Fruit fly (Drosophila melanogaster) whole organism, embryonic: ENCODE results near the gene CG13114.
A peak's percentile ranks its signal among the peaks of the same experiment; 100 is the strongest.

Experiments
- Adf1 ChIP-seq: fragments of 200-800 bp; sonication (Bioruptor generic); IDR thresholded peaks from 2 replicates; pipeline ENCODE4 v1.3.6; 2022; ENCODE audit warnings: missing biosample characterization, missing genetic modification characterization
- Blimp-1 ChIP-seq: fragments of 200-800 bp; sonication (Bioruptor generic); optimal IDR thresholded peaks from 3 replicates; lab custom pipeline; 2018; ENCODE audit warnings: missing biosample characterization, missing genetic modification characterization, mild to moderate bottlenecking, moderate library complexity, missing genetic modification reagents
- CG10979 ChIP-seq: fragments of 200-800 bp; sonication (Bioruptor generic); optimal IDR thresholded peaks from 2 replicates; lab custom pipeline; 2018; ENCODE audit warnings: missing biosample characterization, mild to moderate bottlenecking, missing genetic modification characterization, moderate library complexity
- CG11247 ChIP-seq: fragments of 200-800 bp; sonication (Bioruptor generic); IDR thresholded peaks from 2 replicates; pipeline ENCODE4 v1.3.6; 2022; ENCODE audit warnings: missing biosample characterization, missing genetic modification characterization
- CG12104 ChIP-seq: fragments of 200-800 bp; sonication (Bioruptor generic); optimal IDR thresholded peaks from 3 replicates; lab custom pipeline; 2016; ENCODE audit warnings: missing biosample characterization, missing genetic modification characterization
- CG15514 ChIP-seq: fragments of 200-800 bp; sonication (Bioruptor generic); optimal IDR thresholded peaks from 3 replicates; lab custom pipeline; 2017; ENCODE audit warnings: missing biosample characterization, missing genetic modification characterization, mild to moderate bottlenecking, moderate library complexity, missing genetic modification reagents
- CG16863 ChIP-seq: fragments of 200-800 bp; sonication (Bioruptor generic); optimal IDR thresholded peaks from 3 replicates; lab custom pipeline; 2016; ENCODE audit warnings: missing biosample characterization, missing genetic modification characterization
- CG3065 ChIP-seq: fragments of 200-800 bp; sonication (Bioruptor generic); optimal IDR thresholded peaks from 2 replicates; lab custom pipeline; 2016; ENCODE audit warnings: missing biosample characterization, missing genetic modification characterization
- CG3163 ChIP-seq: fragments of 200-800 bp; sonication (Bioruptor generic); optimal IDR thresholded peaks from 3 replicates; lab custom pipeline; 2016; ENCODE audit warnings: missing biosample characterization, missing genetic modification characterization
- CG32532 ChIP-seq: fragments of 200-800 bp; sonication (Bioruptor generic); IDR thresholded peaks from 2 replicates; pipeline ENCODE4 v1.3.6; 2022; ENCODE audit warnings: missing biosample characterization, missing genetic modification characterization
- CG34422 ChIP-seq: fragments of 200-800 bp; sonication (Bioruptor generic); IDR thresholded peaks from 3 replicates; pipeline ENCODE4 v1.3.6; 2022; ENCODE audit warnings: missing biosample characterization, missing genetic modification characterization
- CG3838 ChIP-seq: fragments of 200-800 bp; sonication (Bioruptor generic); optimal IDR thresholded peaks from 3 replicates; lab custom pipeline; 2016; ENCODE audit warnings: missing biosample characterization, missing genetic modification characterization
- CG7987 ChIP-seq: fragments of 200-800 bp; sonication (Bioruptor generic); optimal IDR thresholded peaks from 2 replicates; lab custom pipeline; 2018; ENCODE audit warnings: missing biosample characterization, mild to moderate bottlenecking, missing genetic modification characterization, moderate library complexity
- CG9609 ChIP-seq: fragments of 200-800 bp; sonication (Bioruptor generic); optimal IDR thresholded peaks from 3 replicates; lab custom pipeline; 2016; ENCODE audit warnings: missing biosample characterization, missing genetic modification characterization
- D19B ChIP-seq: fragments of 200-800 bp; sonication (Bioruptor generic); optimal IDR thresholded peaks from 2 replicates; lab custom pipeline; 2017; ENCODE audit warnings: missing biosample characterization, mild to moderate bottlenecking, missing genetic modification characterization
- Dp ChIP-seq: fragments of 200-800 bp; sonication (Bioruptor generic); optimal IDR thresholded peaks from 2 replicates; lab custom pipeline; 2018; ENCODE audit warnings: missing biosample characterization, mild to moderate bottlenecking, missing genetic modification characterization, moderate library complexity
- Eip74EF ChIP-seq, 2 experiments: fragments of 200-800 bp in 1 of 2; fragments of >200 bp in 1 of 2; sonication (Bioruptor generic) in 1 of 2; optimal IDR thresholded peaks; 2 replicates each; lab custom pipeline; 2017 to 2019; ENCODE audit warnings: missing biosample characterization in 2 of 2, missing genetic modification characterization in 2 of 2, mild to moderate bottlenecking in 1 of 2, moderate library complexity in 1 of 2
- Hey ChIP-seq: fragments of 200-800 bp; sonication (Bioruptor generic); optimal IDR thresholded peaks from 3 replicates; lab custom pipeline; 2018; ENCODE audit warnings: missing biosample characterization, mild to moderate bottlenecking, missing genetic modification characterization
- Hmr ChIP-seq: fragments of 200-800 bp; sonication (Bioruptor generic); optimal IDR thresholded peaks from 3 replicates; lab custom pipeline; 2017; ENCODE audit warnings: mild to moderate bottlenecking, missing biosample characterization, missing genetic modification reagents, missing genetic modification characterization
- Hr3 ChIP-seq: fragments of 200-800 bp; sonication (Bioruptor generic); optimal IDR thresholded peaks from 3 replicates; lab custom pipeline; 2016; ENCODE audit warnings: missing biosample characterization, missing genetic modification characterization
- Jarid2 ChIP-seq: fragments of 200-800 bp; sonication (Bioruptor generic); optimal IDR thresholded peaks from 3 replicates; lab custom pipeline; 2017; ENCODE audit warnings: mild to moderate bottlenecking, missing biosample characterization, missing genetic modification reagents, missing genetic modification characterization
- MESR4 ChIP-seq: fragments of 200-800 bp; sonication (Bioruptor generic); optimal IDR thresholded peaks from 2 replicates; lab custom pipeline; 2018; ENCODE audit warnings: missing biosample characterization, mild to moderate bottlenecking, missing genetic modification characterization, moderate library complexity
- NC2β ChIP-seq: fragments of 200-800 bp; sonication (Bioruptor generic); optimal IDR thresholded peaks from 2 replicates; lab custom pipeline; 2016; ENCODE audit warnings: missing biosample characterization, missing genetic modification characterization
- NFAT ChIP-seq: fragments of 200-800 bp; sonication (Bioruptor generic); IDR thresholded peaks from 2 replicates; pipeline ENCODE4 v1.3.6; 2022; ENCODE audit warnings: missing biosample characterization, missing genetic modification characterization
- Nf-YB ChIP-seq: fragments of 200-800 bp; sonication (Bioruptor generic); optimal IDR thresholded peaks from 3 replicates; lab custom pipeline; 2019; ENCODE audit warnings: missing biosample characterization, mild to moderate bottlenecking, missing genetic modification characterization, moderate library complexity
- NfI ChIP-seq: fragments of 200-800 bp; sonication (Bioruptor generic); optimal IDR thresholded peaks from 3 replicates; lab custom pipeline; 2018; ENCODE audit warnings: missing biosample characterization, mild to moderate bottlenecking, missing genetic modification characterization, moderate library complexity
- Rfx ChIP-seq: fragments of 200-800 bp; sonication (Bioruptor generic); IDR thresholded peaks from 2 replicates; pipeline ENCODE4 v1.3.6; 2022; ENCODE audit warnings: missing biosample characterization, missing genetic modification characterization
- Scr ChIP-seq: fragments of 200-800 bp; sonication (Bioruptor generic); IDR thresholded peaks from 2 replicates; pipeline ENCODE4 v1.3.6; 2022; ENCODE audit warnings: missing biosample characterization, missing genetic modification characterization; ENCODE audit not compliant: partially characterized antibody
- bbx ChIP-seq: fragments of 200-800 bp; sonication (Bioruptor generic); IDR thresholded peaks from 2 replicates; pipeline ENCODE4 v1.3.6; 2022; ENCODE audit warnings: missing biosample characterization, missing genetic modification characterization; ENCODE audit not compliant: partially characterized antibody
- caup ChIP-seq: fragments of 200-800 bp; sonication (Bioruptor generic); optimal IDR thresholded peaks from 3 replicates; lab custom pipeline; 2017; ENCODE audit warnings: missing biosample characterization, mild to moderate bottlenecking, missing genetic modification characterization, moderate library complexity; ENCODE audit not compliant: severe bottlenecking
- chinmo ChIP-seq: fragments of 200-800 bp; sonication (Bioruptor generic); IDR thresholded peaks from 4 replicates; pipeline ENCODE4 v1.3.6; 2022; ENCODE audit warnings: missing biosample characterization, missing genetic modification characterization; ENCODE audit not compliant: partially characterized antibody
- danr ChIP-seq: fragments of 200-800 bp; sonication (Bioruptor generic); IDR thresholded peaks from 2 replicates; pipeline ENCODE4 v1.3.6; 2022; ENCODE audit warnings: missing biosample characterization, missing genetic modification characterization
- eyg ChIP-seq: fragments of 200-800 bp; sonication (Bioruptor generic); optimal IDR thresholded peaks from 3 replicates; lab custom pipeline; 2016; ENCODE audit warnings: missing biosample characterization, missing genetic modification characterization
- gfzf ChIP-seq: fragments of 200-800 bp; sonication (Bioruptor generic); optimal IDR thresholded peaks from 2 replicates; lab custom pipeline; 2016; ENCODE audit warnings: missing biosample characterization, mild to moderate bottlenecking, missing genetic modification characterization, moderate library complexity
- jumu ChIP-seq: fragments of 200-800 bp; sonication (Bioruptor generic); optimal IDR thresholded peaks from 3 replicates; lab custom pipeline; 2016; ENCODE audit warnings: missing biosample characterization, missing genetic modification characterization
- ken ChIP-seq: fragments of 200-800 bp; sonication (Bioruptor generic); IDR thresholded peaks from 3 replicates; pipeline ENCODE4 v1.3.6; 2022; ENCODE audit warnings: missing biosample characterization, missing genetic modification characterization
- lmd ChIP-seq: fragments of 200-800 bp; sonication (Bioruptor generic); IDR thresholded peaks from 2 replicates; pipeline ENCODE4 v1.3.6; 2022; ENCODE audit warnings: missing biosample characterization, missing genetic modification characterization
- luna ChIP-seq: fragments of 200-800 bp; sonication (Bioruptor generic); optimal IDR thresholded peaks from 2 replicates; lab custom pipeline; 2016; ENCODE audit warnings: missing biosample characterization, missing genetic modification characterization
- nau ChIP-seq: fragments of 200-800 bp; sonication (Bioruptor generic); optimal IDR thresholded peaks from 3 replicates; lab custom pipeline; 2017; ENCODE audit warnings: missing biosample characterization, mild to moderate bottlenecking, missing genetic modification characterization, missing genetic modification reagents
- otp ChIP-seq: fragments of 200-800 bp; sonication (Bioruptor generic); IDR thresholded peaks from 3 replicates; pipeline ENCODE4, ENCODE4 v1.3.6; 2022; ENCODE audit warnings: missing biosample characterization, missing genetic modification characterization
- pita ChIP-seq: fragments of 200-800 bp; sonication (Bioruptor generic); optimal IDR thresholded peaks from 2 replicates; lab custom pipeline; 2017; ENCODE audit warnings: missing biosample characterization, mild to moderate bottlenecking, missing genetic modification characterization
- prd ChIP-seq, 3 experiments: fragments of >200 bp in 2 of 3; fragments of 200-800 bp in 1 of 3; sonication (Bioruptor generic) in 1 of 3; optimal IDR thresholded peaks in 2 of 3; IDR thresholded peaks in 1 of 3; 2 replicates in 2 of 3; 3 replicates in 1 of 3; pipeline versions ENCODE4 v1.3.6 to Lab custom; 2017 to 2022; ENCODE audit warnings: missing biosample characterization in 1 of 3, missing genetic modification characterization in 1 of 3
- scrt ChIP-seq: fragments of 200-800 bp; sonication (Bioruptor generic); optimal IDR thresholded peaks from 2 replicates; lab custom pipeline; 2018; ENCODE audit warnings: missing biosample characterization, mild to moderate bottlenecking, missing genetic modification characterization, moderate library complexity
- sim ChIP-seq: fragments of 200-800 bp; sonication (Bioruptor generic); IDR thresholded peaks from 2 replicates; pipeline ENCODE4 v1.3.6; 2022; ENCODE audit warnings: missing biosample characterization, missing genetic modification characterization
- slbo ChIP-seq: fragments of 200-800 bp; sonication (Bioruptor generic); IDR thresholded peaks from 2 replicates; pipeline ENCODE4 v1.3.6; 2022; ENCODE audit warnings: missing biosample characterization, missing genetic modification characterization
- stwl ChIP-seq: fragments of 200-800 bp; sonication (Bioruptor generic); optimal IDR thresholded peaks from 3 replicates; lab custom pipeline; 2018; ENCODE audit warnings: missing biosample characterization, mild to moderate bottlenecking, missing genetic modification characterization, moderate library complexity
- unpg ChIP-seq: fragments of 200-800 bp; sonication (Bioruptor generic); optimal IDR thresholded peaks from 3 replicates; lab custom pipeline; 2018; ENCODE audit warnings: missing biosample characterization, mild to moderate bottlenecking, missing genetic modification characterization, moderate library complexity

Gene CG13114

dm6 chr2L:9576269-9576933, 30.8 kb downstream of the CG13114 start, which contains the start of gene Mtpalpha (continued):
- peak; percentile 86; the same call in 2 of the 4 replicates for TF ChIP-seq chinmo
- TF ChIP-seq Scr (GFP tag; lab: Robert Waterston, UW) = no peak
- peak; percentile 23 for TF ChIP-seq NC2β (GFP tag; lab: Kevin White, UChicago)
- TF ChIP-seq MESR4 = peak; percentile 46
- TF ChIP-seq scrt = peak; percentile 99
- no peak for TF ChIP-seq nau
- TF ChIP-seq Eip74EF (GFP tag; optimal IDR thresholded peaks at IDR 0.05; lab: Kevin White, UChicago) = peak in 1 of 2 experiments; percentile 4
- no peak for TF ChIP-seq luna (GFP tag; lab: Kevin White, UChicago)
- TF ChIP-seq CG10979 (tag; lab: Kevin White, UChicago) = peak; percentile 100
- TF ChIP-seq Blimp-1 = peak; percentile 64
- TF ChIP-seq NFAT = peak; percentile 62; the same call in 1 of the 2 replicates
- peak; percentile 18 for TF ChIP-seq jumu (GFP tag; lab: Kevin White, UChicago)
- TF ChIP-seq danr (GFP tag; lab: Robert Waterston, UW) = no peak
- peak; percentile 13 for TF ChIP-seq CG9609
- peak; percentile 33; the same call in 1 of the 2 replicates for TF ChIP-seq lmd (GFP tag; lab: Robert Waterston, UW)
- no peak for TF ChIP-seq otp (GFP tag; lab: Robert Waterston, UW)
- TF ChIP-seq Hmr (GFP tag; lab: Kevin White, UChicago) = peak; percentile 74
- TF ChIP-seq D19B (GFP tag; lab: Kevin White, UChicago) = no peak
- peak; percentile 20 for TF ChIP-seq CG3065 (GFP tag; lab: Kevin White, UChicago)
- TF ChIP-seq Rfx (GFP tag; lab: Robert Waterston, UW) = peak; percentile 76; the same call in 1 of the 2 replicates
- peak; percentile 29 for TF ChIP-seq pita (GFP tag; lab: Kevin White, UChicago)
- peak; percentile 60 for TF ChIP-seq Jarid2 (GFP tag; lab: Kevin White, UChicago)
- peak; percentile 84 for TF ChIP-seq CG3838
- TF ChIP-seq Nf-YB (GFP tag; lab: Kevin White, UChicago) = peak; percentile 31
- peak; percentile 25 for TF ChIP-seq NfI (GFP tag; lab: Kevin White, UChicago)
- TF ChIP-seq Hr3 (GFP tag; lab: Kevin White, UChicago) = peak; percentile 43
- peak; percentile 38 for TF ChIP-seq CG7987 (GFP tag; lab: Kevin White, UChicago)
- no peak for TF ChIP-seq prd (optimal IDR thresholded peaks at IDR 0.05; lab: Kevin White, UChicago)
- TF ChIP-seq prd (GFP tag; IDR thresholded peaks at IDR 0.05; lab: Robert Waterston, UW) = peak; percentile 16; the same call in 1 of the 3 replicates
- peak; percentile 93 for TF ChIP-seq gfzf (GFP tag; lab: Kevin White, UChicago)
- TF ChIP-seq eyg (GFP tag; lab: Kevin White, UChicago) = no peak
- TF ChIP-seq CG11247 (GFP tag; lab: Robert Waterston, UW) = peak; percentile 61
- TF ChIP-seq sim (GFP tag; lab: Robert Waterston, UW) = peak; percentile 12; the same call in 1 of the 2 replicates
- TF ChIP-seq slbo = peak; percentile 63; the same call in 1 of the 2 replicates
- TF ChIP-seq CG34422 (GFP tag; lab: Robert Waterston, UW) = peak; percentile 76
- peak; percentile 45 for TF ChIP-seq unpg (GFP tag; lab: Kevin White, UChicago)
- peak; percentile 1 for TF ChIP-seq CG3163
- peak; percentile 84 for TF ChIP-seq stwl (tag; lab: Kevin White, UChicago)
- TF ChIP-seq ken (GFP tag; lab: Robert Waterston, UW) = peak; percentile 52; the same call in 2 of the 3 replicates
- TF ChIP-seq CG32532 (GFP tag; lab: Robert Waterston, UW) = peak; percentile 71
- peak; percentile 0 for TF ChIP-seq CG15514 (GFP tag; lab: Kevin White, UChicago)
- peak; percentile 51 for TF ChIP-seq Dp (GFP tag; lab: Kevin White, UChicago)
- TF ChIP-seq Hey (tag; lab: Kevin White, UChicago) = no peak
- TF ChIP-seq bbx (GFP tag; lab: Robert Waterston, UW) = peak; percentile 12; the same call in 1 of the 2 replicates
- TF ChIP-seq Adf1 (GFP tag; lab: Robert Waterston, UW) = no peak
- peak; percentile 37 for TF ChIP-seq CG16863 (GFP tag; lab: Kevin White, UChicago)
- TF ChIP-seq CG12104 = no peak
- peak; percentile 26 for TF ChIP-seq caup
